Fruit fly (Drosophila melanogaster) whole organism, embryonic: ENCODE measurements around the gene Dop1R2.
A peak's percentile ranks its signal among the peaks of the same experiment; 100 is the strongest.

Experiments used
- Adf1 ChIP-seq: fragments of 200-800 bp; sonication (Bioruptor generic); IDR thresholded peaks from 2 replicates; pipeline ENCODE4 v1.3.6; 2022; ENCODE audit warnings: missing biosample characterization, missing genetic modification characterization
- BtbVII ChIP-seq: fragments of 200-800 bp; sonication (Bioruptor generic); optimal IDR thresholded peaks from 3 replicates; lab custom pipeline; 2017; ENCODE audit warnings: missing biosample characterization, mild to moderate bottlenecking, missing genetic modification characterization
- CG10274 ChIP-seq: fragments of 200-800 bp; sonication (Bioruptor generic); optimal IDR thresholded peaks from 3 replicates; lab custom pipeline; 2017; ENCODE audit warnings: missing biosample characterization, mild to moderate bottlenecking, missing genetic modification characterization
- CG11085 ChIP-seq: fragments of 200-800 bp; sonication (Bioruptor generic); IDR thresholded peaks from 2 replicates; pipeline ENCODE4 v1.3.6; 2022; ENCODE audit warnings: missing biosample characterization, missing genetic modification characterization
- CG11456 ChIP-seq: fragments of 200-800 bp; sonication (Bioruptor generic); IDR thresholded peaks from 3 replicates; pipeline ENCODE4 v1.3.6; 2022; ENCODE audit warnings: missing biosample characterization, missing genetic modification characterization
- CG13287 ChIP-seq: fragments of 200-800 bp; sonication (Bioruptor generic); IDR thresholded peaks from 2 replicates; pipeline ENCODE4 v1.3.6; 2022; ENCODE audit warnings: missing biosample characterization, missing genetic modification characterization; ENCODE audit not compliant: partially characterized antibody
- CG13296 ChIP-seq: fragments of 200-800 bp; sonication (Bioruptor generic); optimal IDR thresholded peaks from 3 replicates; lab custom pipeline; 2018; ENCODE audit warnings: missing biosample characterization, mild to moderate bottlenecking, missing genetic modification characterization
- CG14441 ChIP-seq: fragments of 200-800 bp; sonication (Bioruptor generic); IDR thresholded peaks from 2 replicates; pipeline ENCODE4 v1.3.6; 2022; ENCODE audit warnings: missing biosample characterization, missing genetic modification characterization
- CG14965 ChIP-seq: fragments of 200-800 bp; sonication (Bioruptor generic); optimal IDR thresholded peaks from 2 replicates; lab custom pipeline; 2016; ENCODE audit warnings: missing biosample characterization, missing genetic modification characterization, borderline replicate concordance
- CG15011 ChIP-seq: fragments of 200-800 bp; sonication (Bioruptor generic); optimal IDR thresholded peaks from 3 replicates; lab custom pipeline; 2018; ENCODE audit warnings: missing biosample characterization, mild to moderate bottlenecking, missing genetic modification characterization
- CG15696 ChIP-seq: fragments of 200-800 bp; sonication (Bioruptor generic); optimal IDR thresholded peaks from 2 replicates; lab custom pipeline; 2019; ENCODE audit warnings: missing biosample characterization, mild to moderate bottlenecking, missing genetic modification characterization, moderate library complexity
- CG1647 ChIP-seq: fragments of 200-800 bp; sonication (Bioruptor generic); optimal IDR thresholded peaks from 3 replicates; lab custom pipeline; 2016; ENCODE audit warnings: missing biosample characterization, missing genetic modification characterization
- CG1792 ChIP-seq: fragments of 200-800 bp; sonication (Bioruptor generic); optimal IDR thresholded peaks from 2 replicates; lab custom pipeline; 2016; ENCODE audit warnings: missing biosample characterization, missing genetic modification characterization
- CG18011 ChIP-seq: fragments of 200-800 bp; sonication (Bioruptor generic); optimal IDR thresholded peaks from 2 replicates; lab custom pipeline; 2017; ENCODE audit warnings: missing biosample characterization, missing genetic modification characterization, mild to moderate bottlenecking, moderate library complexity, missing genotype
- CG18476 ChIP-seq: fragments of 200-800 bp; sonication (Bioruptor generic); optimal IDR thresholded peaks from 2 replicates; lab custom pipeline; 2016; ENCODE audit warnings: missing biosample characterization, mild to moderate bottlenecking, missing genetic modification characterization
- CG3065 ChIP-seq: fragments of 200-800 bp; sonication (Bioruptor generic); optimal IDR thresholded peaks from 2 replicates; lab custom pipeline; 2016; ENCODE audit warnings: missing biosample characterization, missing genetic modification characterization
- CG4730 ChIP-seq: fragments of 200-800 bp; sonication (Bioruptor generic); IDR thresholded peaks from 2 replicates; pipeline ENCODE4 v1.3.6; 2022; ENCODE audit warnings: missing biosample characterization, missing genetic modification characterization
- CG5180 ChIP-seq: fragments of 200-800 bp; sonication (Bioruptor generic); optimal IDR thresholded peaks from 3 replicates; lab custom pipeline; 2017; ENCODE audit warnings: missing biosample characterization, missing genetic modification characterization, mild to moderate bottlenecking, moderate library complexity, missing genetic modification reagents
- CG7928 ChIP-seq: fragments of 200-800 bp; sonication (Bioruptor generic); optimal IDR thresholded peaks from 2 replicates; lab custom pipeline; 2017; ENCODE audit warnings: missing biosample characterization, mild to moderate bottlenecking, missing genetic modification characterization
- CG8290 ChIP-seq, 3 experiments: fragments of 200-800 bp; sonication (Bioruptor generic); optimal IDR thresholded peaks; 2 replicates each; lab custom pipeline; 2016 to 2019; ENCODE audit warnings: missing biosample characterization in 3 of 3, missing genetic modification characterization in 3 of 3, mild to moderate bottlenecking in 2 of 3, moderate library complexity in 1 of 3
- CG8924 ChIP-seq: fragments of 200-800 bp; optimal IDR thresholded peaks from 3 replicates; lab custom pipeline; 2019; ENCODE audit warnings: missing biosample characterization, mild to moderate bottlenecking, missing genetic modification characterization, moderate library complexity
- CoRest ChIP-seq: fragments of 200-800 bp; sonication (Bioruptor generic); optimal IDR thresholded peaks from 3 replicates; lab custom pipeline; 2018; ENCODE audit warnings: missing biosample characterization, mild to moderate bottlenecking, missing genetic modification characterization, moderate library complexity
- D ChIP-seq, 2 experiments: fragments of 200-800 bp in 1 of 2; fragments of >200 bp in 1 of 2; sonication (Bioruptor generic) in 1 of 2; optimal IDR thresholded peaks; 2 replicates in 1 of 2; 3 replicates in 1 of 2; lab custom pipeline; 2017; ENCODE audit warnings: mild to moderate bottlenecking in 1 of 2, missing biosample characterization in 1 of 2, missing genetic modification characterization in 1 of 2, missing genetic modification reagents in 1 of 2
- Deaf1 ChIP-seq: fragments of 200-800 bp; optimal IDR thresholded peaks from 3 replicates; lab custom pipeline; 2019; ENCODE audit warnings: missing biosample characterization, mild to moderate bottlenecking, missing genetic modification characterization, moderate library complexity
- Gsc ChIP-seq: fragments of 200-800 bp; sonication (Bioruptor generic); IDR thresholded peaks from 2 replicates; pipeline ENCODE4 v1.3.6; 2022; ENCODE audit warnings: missing biosample characterization, missing genetic modification characterization
- Gug ChIP-seq: fragments of 200-800 bp; sonication (Bioruptor generic); IDR thresholded peaks from 4 replicates; pipeline ENCODE4 v1.3.6; 2022; ENCODE audit warnings: missing biosample characterization, missing genetic modification characterization
- Hmx ChIP-seq: fragments of 200-800 bp; sonication (Bioruptor generic); optimal IDR thresholded peaks from 2 replicates; lab custom pipeline; 2016; ENCODE audit warnings: missing biosample characterization, missing genetic modification characterization
- Med ChIP-seq: fragments of 200-800 bp; sonication (Bioruptor generic); peaks from one replicate; lab custom pipeline; 2016; ENCODE audit warnings: missing biosample characterization, missing genetic modification characterization, mild to moderate bottlenecking, inconsistent platforms, moderate library complexity
- Meics ChIP-seq: fragments of 200-800 bp; sonication (Bioruptor generic); optimal IDR thresholded peaks from 2 replicates; lab custom pipeline; 2017; ENCODE audit warnings: missing biosample characterization, mild to moderate bottlenecking, missing genetic modification characterization
- NFAT ChIP-seq: fragments of 200-800 bp; sonication (Bioruptor generic); IDR thresholded peaks from 2 replicates; pipeline ENCODE4 v1.3.6; 2022; ENCODE audit warnings: missing biosample characterization, missing genetic modification characterization
- Ptx1 ChIP-seq: fragments of 200-800 bp; sonication (Bioruptor generic); IDR thresholded peaks from 2 replicates; pipeline ENCODE4 v1.3.6; 2022; ENCODE audit warnings: missing biosample characterization, missing genetic modification characterization
- Ssrp ChIP-seq: fragments of 200-800 bp; sonication (Bioruptor generic); optimal IDR thresholded peaks from 2 replicates; lab custom pipeline; 2018; ENCODE audit warnings: missing biosample characterization, mild to moderate bottlenecking, missing genetic modification characterization, moderate library complexity
- Xbp1 ChIP-seq: fragments of 200-800 bp; sonication (Bioruptor generic); optimal IDR thresholded peaks from 3 replicates; lab custom pipeline; 2016; ENCODE audit warnings: missing biosample characterization, mild to moderate bottlenecking, missing genetic modification characterization
- cato ChIP-seq: fragments of 200-800 bp; sonication (Bioruptor generic); optimal IDR thresholded peaks from 2 replicates; lab custom pipeline; 2016; ENCODE audit warnings: missing biosample characterization, missing genetic modification characterization, borderline replicate concordance
- chinmo ChIP-seq: fragments of 200-800 bp; sonication (Bioruptor generic); IDR thresholded peaks from 4 replicates; pipeline ENCODE4 v1.3.6; 2022; ENCODE audit warnings: missing biosample characterization, missing genetic modification characterization; ENCODE audit not compliant: partially characterized antibody
- da ChIP-seq: fragments of 200-800 bp; sonication (Bioruptor generic); optimal IDR thresholded peaks from 2 replicates; lab custom pipeline; 2016; ENCODE audit warnings: missing biosample characterization, missing genetic modification characterization
- dpn ChIP-seq, 2 experiments: fragments of 200-800 bp; sonication (Bioruptor generic); optimal IDR thresholded peaks; 3 replicates each; lab custom pipeline; 2016; ENCODE audit warnings: missing biosample characterization in 2 of 2, missing genetic modification characterization in 2 of 2
- h ChIP-seq: fragments of >200 bp; optimal IDR thresholded peaks from 2 replicates; lab custom pipeline; 2017
- nmo ChIP-seq: fragments of 200-800 bp; sonication (Bioruptor generic); optimal IDR thresholded peaks from 2 replicates; lab custom pipeline; 2018; ENCODE audit warnings: missing biosample characterization, mild to moderate bottlenecking, missing genetic modification characterization, moderate library complexity
- pb ChIP-seq: fragments of 200-800 bp; sonication (Bioruptor generic); optimal IDR thresholded peaks from 3 replicates; lab custom pipeline; 2016; ENCODE audit warnings: missing biosample characterization, missing genetic modification characterization
- phol ChIP-seq: fragments of 200-800 bp; sonication (Bioruptor generic); optimal IDR thresholded peaks from 3 replicates; lab custom pipeline; 2018; ENCODE audit warnings: missing biosample characterization, mild to moderate bottlenecking, missing genetic modification characterization, moderate library complexity
- ranshi ChIP-seq: fragments of 200-800 bp; sonication (Bioruptor generic); IDR thresholded peaks from 2 replicates; pipeline ENCODE4 v1.3.6; 2022; ENCODE audit warnings: missing biosample characterization, missing genetic modification characterization
- run ChIP-seq: fragments of 200-800 bp; sonication (Bioruptor generic); optimal IDR thresholded peaks from 3 replicates; lab custom pipeline; 2018; ENCODE audit warnings: missing biosample characterization, mild to moderate bottlenecking, missing genetic modification characterization
- schlank ChIP-seq: fragments of 200-800 bp; sonication (Bioruptor generic); optimal IDR thresholded peaks from 2 replicates; lab custom pipeline; 2018; ENCODE audit warnings: missing biosample characterization, mild to moderate bottlenecking, missing genetic modification characterization
- sens ChIP-seq: fragments of 200-800 bp; sonication (Bioruptor generic); peaks from one replicate; lab custom pipeline; 2016; ENCODE audit warnings: missing biosample characterization, missing genetic modification characterization
- sima ChIP-seq: fragments of 200-800 bp; sonication (Bioruptor generic); optimal IDR thresholded peaks from 2 replicates; lab custom pipeline; 2016; ENCODE audit warnings: missing biosample characterization, missing genetic modification characterization
- sisA ChIP-seq: fragments of 200-800 bp; sonication (Bioruptor generic); IDR thresholded peaks from 2 replicates; pipeline ENCODE4 v1.3.6; 2022; ENCODE audit warnings: missing biosample characterization, missing genetic modification characterization
- sr ChIP-seq: fragments of 200-800 bp; sonication (Bioruptor generic); IDR thresholded peaks from 3 replicates; pipeline ENCODE4 v1.3.6; 2022; ENCODE audit warnings: missing biosample characterization, missing genetic modification characterization
- vnd ChIP-seq: fragments of 200-800 bp; sonication (Bioruptor generic); IDR thresholded peaks from 3 replicates; pipeline ENCODE4 v1.3.6; 2022; ENCODE audit warnings: missing biosample characterization, missing genetic modification characterization; ENCODE audit not compliant: partially characterized antibody
- wor ChIP-seq: fragments of 200-800 bp; sonication (Bioruptor generic); IDR thresholded peaks from 2 replicates; pipeline ENCODE4 v1.3.6; 2022; ENCODE audit warnings: missing biosample characterization, missing genetic modification characterization
- zfh2 ChIP-seq: fragments of 200-800 bp; sonication (Bioruptor generic); optimal IDR thresholded peaks from 2 replicates; lab custom pipeline; 2016; ENCODE audit warnings: missing biosample characterization, missing genetic modification characterization

Gene Dop1R2

dm6 chr3R:29584266-29584665, 75.5 kb downstream of the Dop1R2 start (continued):
- TF ChIP-seq Adf1 = no peak
- TF ChIP-seq CG1647 (GFP tag; lab: Kevin White, UChicago) = no peak
- TF ChIP-seq CG14965 = no peak
- no peak for TF ChIP-seq Meics (GFP tag; lab: Kevin White, UChicago)
- no peak for TF ChIP-seq CoRest
- TF ChIP-seq ranshi (GFP tag; lab: Robert Waterston, UW) = no peak
- TF ChIP-seq CG5180 (GFP tag; lab: Kevin White, UChicago) = no peak
- TF ChIP-seq CG18476 (GFP tag; lab: Kevin White, UChicago) = no peak
- TF ChIP-seq D (optimal IDR thresholded peaks at IDR 0.05; lab: Kevin White, UChicago) = no peak
- peak; percentile 12 for TF ChIP-seq D (GFP tag; optimal IDR thresholded peaks at IDR 0.05; lab: Kevin White, UChicago)
- TF ChIP-seq Deaf1 (tag; lab: Kevin White, UChicago) = no peak
- TF ChIP-seq sima (GFP tag; lab: Kevin White, UChicago) = no peak
- TF ChIP-seq BtbVII (GFP tag; lab: Kevin White, UChicago) = no peak
- TF ChIP-seq CG8290 (GFP tag; optimal IDR thresholded peaks at IDR 0.05; lab: Kevin White, UChicago) = no peak
- TF ChIP-seq CG8290 (tag; optimal IDR thresholded peaks at IDR 0.05; lab: Kevin White, UChicago) = no peak
- TF ChIP-seq Med (GFP tag; lab: Kevin White, UChicago) = peak; percentile 82
- no peak for TF ChIP-seq wor
- no peak for TF ChIP-seq da (GFP tag; lab: Kevin White, UChicago)
- no peak for TF ChIP-seq CG11456 (GFP tag; lab: Robert Waterston, UW)
- TF ChIP-seq CG15011 (GFP tag; lab: Kevin White, UChicago) = no peak
- no peak for TF ChIP-seq CG10274 (GFP tag; lab: Kevin White, UChicago)
- no peak for TF ChIP-seq run (tag; lab: Kevin White, UChicago)
- no peak for TF ChIP-seq pb (GFP tag; lab: Kevin White, UChicago)
- TF ChIP-seq CG14441 (GFP tag; lab: Robert Waterston, UW) = no peak
- TF ChIP-seq chinmo = no peak
- no peak for TF ChIP-seq h (lab: Kevin White, UChicago)
- TF ChIP-seq nmo = peak; percentile 7
- TF ChIP-seq Xbp1 (GFP tag; lab: Kevin White, UChicago) = no peak
- TF ChIP-seq zfh2 = no peak
- no peak for TF ChIP-seq CG13296 (GFP tag; lab: Kevin White, UChicago)
- TF ChIP-seq vnd (GFP tag; lab: Robert Waterston, UW) = no peak
- peak; percentile 7 for TF ChIP-seq Ssrp (tag; lab: Kevin White, UChicago)
- no peak for TF ChIP-seq schlank
- peak; percentile 26; the same call in 1 of the 2 replicates for TF ChIP-seq sisA (GFP tag; lab: Robert Waterston, UW)
- no peak for TF ChIP-seq CG7928 (GFP tag; lab: Kevin White, UChicago)
- TF ChIP-seq sr (GFP tag; lab: Robert Waterston, UW) = no peak
- TF ChIP-seq CG15696 (tag; lab: Kevin White, UChicago) = peak; percentile 11
- TF ChIP-seq CG18011 (GFP tag; lab: Kevin White, UChicago) = no peak
- TF ChIP-seq NFAT (GFP tag; lab: Robert Waterston, UW) = no peak
- TF ChIP-seq phol (tag; lab: Kevin White, UChicago) = peak; percentile 14
- no peak for TF ChIP-seq cato (GFP tag; lab: Kevin White, UChicago)
- no peak for TF ChIP-seq CG1792
- peak; percentile 27 for TF ChIP-seq sens (GFP tag; lab: Kevin White, UChicago)
- no peak for TF ChIP-seq Gsc (GFP tag; lab: Robert Waterston, UW)
- no peak for TF ChIP-seq CG8924 (tag; lab: Kevin White, UChicago)
- TF ChIP-seq Ptx1 = no peak
- no peak for TF ChIP-seq CG3065 (GFP tag; lab: Kevin White, UChicago)
- TF ChIP-seq Hmx (GFP tag; lab: Kevin White, UChicago) = no peak
- no peak for TF ChIP-seq CG13287 (GFP tag; lab: Robert Waterston, UW)
- no peak for TF ChIP-seq CG4730 (GFP tag; lab: Robert Waterston, UW)
- no peak for TF ChIP-seq dpn (GFP tag; optimal IDR thresholded peaks at IDR 0.05; lab: Kevin White, UChicago)
- TF ChIP-seq CG11085 (GFP tag; lab: Robert Waterston, UW) = no peak
- no peak for TF ChIP-seq Gug (GFP tag; lab: Robert Waterston, UW)
